Worm (Caenorhabditis elegans): Measurements from ENCODE around the gene cdh-8.

Gene cdh-8

ce11 chrIV:366406-366805 lies 26.8 kb downstream of the cdh-8 start:
- TF ChIP-seq lin-39 (tag; optimal IDR thresholded peaks at IDR 0.05) (peak; percentile 8), egl-5 (tag; optimal IDR thresholded peaks at IDR 0.05) (peak; percentile 39), fkh-10 (GFP tag; optimal IDR thresholded peaks at IDR 0.05) (peak; percentile 17), hmg-11 (tag; optimal IDR thresholded peaks at IDR 0.05) (peak; percentile 45), ceh-28 (tag; optimal IDR thresholded peaks at IDR 0.05) (no peak), egl-27 (tag; optimal IDR thresholded peaks at IDR 0.05) (no peak), lin-15B (tag; optimal IDR thresholded peaks at IDR 0.05) (peak; percentile 6), nhr-23 (tag; optimal IDR thresholded peaks at IDR 0.05) (peak; percentile 42), nfya-1 (tag; optimal IDR thresholded peaks at IDR 0.05; ENCODE audit: insufficient read depth) (peak; percentile 37), nhr-43 (tag; optimal IDR thresholded peaks at IDR 0.05; ENCODE audit: poor library complexity, severe bottlenecking) (no peak), nhr-25 (tag; optimal IDR thresholded peaks at IDR 0.05) (peak; percentile 48)

ce11 chrIV:372146-372789 lies 32.7 kb downstream of the cdh-8 start:
- TF ChIP-seq egl-5 (tag; optimal IDR thresholded peaks at IDR 0.05) (peak; percentile 39), egl-27 (tag; optimal IDR thresholded peaks at IDR 0.05) (no peak), fkh-10 (GFP tag; optimal IDR thresholded peaks at IDR 0.05) (no peak), lin-15B (tag; optimal IDR thresholded peaks at IDR 0.05) (peak; percentile 34)

ce11 chrIV:373963-374362 lies 34.4 kb downstream of the cdh-8 start:
- no peak for TF ChIP-seq pha-4 (tag; optimal IDR thresholded peaks at IDR 0.05)
- TF ChIP-seq nhr-76 (tag; optimal IDR thresholded peaks at IDR 0.05): no peak

- TF ChIP-seq mml-1 (tag; optimal IDR thresholded peaks at IDR 0.05) (no peak), jun-1 (tag; optimal IDR thresholded peaks at IDR 0.05) (no peak), nhr-28 (tag; optimal IDR thresholded peaks at IDR 0.05) (no peak), elt-2 (tag; optimal IDR thresholded peaks at IDR 0.05) (no peak), lsy-12 (tag; optimal IDR thresholded peaks at IDR 0.05) (no peak), fkh-2 (tag; optimal IDR thresholded peaks at IDR 0.05) (no peak), ztf-4 (tag; optimal IDR thresholded peaks at IDR 0.05) (no peak), hmg-11 (tag; optimal IDR thresholded peaks at IDR 0.05) (no peak), ZK546.5 (tag; optimal IDR thresholded peaks at IDR 0.05) (no peak), nhr-237 (tag; optimal IDR thresholded peaks at IDR 0.05) (no peak), daf-12 (tag; optimal IDR thresholded peaks at IDR 0.05) (no peak), ceh-28 (tag; optimal IDR thresholded peaks at IDR 0.05) (no peak), tbx-2 (tag; optimal IDR thresholded peaks at IDR 0.05) (no peak), nhr-76 (tag; optimal IDR thresholded peaks at IDR 0.05) (no peak), lin-15B (tag; optimal IDR thresholded peaks at IDR 0.05) (no peak)
Observed at ce11 chrIV:375915-376314, 36.3 kb downstream of the cdh-8 start, which contains the start of gene fln-1. TSS of gene fln-1 (minus strand) at chrIV:376015.

DNA sequence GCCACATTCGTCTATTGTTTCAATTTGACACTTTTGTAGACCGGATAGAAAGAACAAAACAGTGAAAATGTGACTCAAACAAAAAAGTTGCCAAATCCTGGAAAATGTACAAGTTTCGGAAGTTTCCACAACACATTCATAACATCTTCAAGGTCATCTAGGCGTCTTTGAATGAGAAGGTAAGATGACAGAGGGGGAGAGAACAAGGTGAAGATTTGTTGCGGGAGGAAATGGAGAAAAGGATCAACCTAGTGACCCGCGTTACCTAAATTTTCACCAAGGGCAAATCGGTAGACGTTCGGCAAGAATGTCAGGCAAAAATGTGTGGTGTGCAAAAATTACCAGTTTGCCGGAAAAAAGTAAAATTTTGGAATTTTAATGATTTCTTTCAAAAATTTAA lies 38.2 kb downstream of the cdh-8 start:
- TF ChIP-seq elt-1 (tag; optimal IDR thresholded peaks at IDR 0.05): no peak
- no peak for TF ChIP-seq eor-1 (tag; optimal IDR thresholded peaks at IDR 0.05)
- no peak for TF ChIP-seq R02D3.7 (tag; optimal IDR thresholded peaks at IDR 0.05)
- no peak for TF ChIP-seq ztf-4 (tag; optimal IDR thresholded peaks at IDR 0.05)
- TF ChIP-seq ceh-16 (tag; optimal IDR thresholded peaks at IDR 0.05): no peak
- no peak for TF ChIP-seq unc-62 (GFP tag; optimal IDR thresholded peaks at IDR 0.05)
- TF ChIP-seq fkh-10 (GFP tag; optimal IDR thresholded peaks at IDR 0.05): no peak
- TF ChIP-seq nhr-25 (tag; optimal IDR thresholded peaks at IDR 0.05): peak; percentile 51

DNA sequence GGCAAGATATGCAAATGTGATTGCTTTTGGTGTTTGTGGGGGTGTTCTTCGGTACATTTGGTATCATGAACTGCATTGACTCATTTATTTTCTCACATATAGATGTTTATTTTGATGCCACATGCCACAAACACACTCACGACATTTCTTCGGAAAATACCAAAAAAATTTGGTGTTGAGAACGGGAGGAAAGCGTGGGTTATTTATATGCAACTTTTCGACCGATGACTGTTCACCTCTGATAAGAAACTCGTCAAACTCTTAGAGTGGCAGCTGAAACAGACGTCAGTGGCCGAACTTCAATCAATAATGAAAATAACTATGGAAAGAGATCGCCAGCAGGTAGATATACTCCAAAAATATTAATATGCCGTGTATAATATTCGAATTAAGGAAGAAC lies 38.8 kb downstream of the cdh-8 start:
- TF ChIP-seq pqm-1 (tag; optimal IDR thresholded peaks at IDR 0.05): peak; percentile 18
- no peak for TF ChIP-seq lin-39 (tag; optimal IDR thresholded peaks at IDR 0.05)
- peak; percentile 43 for TF ChIP-seq elt-2 (tag; optimal IDR thresholded peaks at IDR 0.05)
- TF ChIP-seq egl-5 (tag; optimal IDR thresholded peaks at IDR 0.05): peak; percentile 17
- no peak for TF ChIP-seq eor-1 (tag; optimal IDR thresholded peaks at IDR 0.05)
- TF ChIP-seq unc-39 (tag; optimal IDR thresholded peaks at IDR 0.05): no peak
- peak; percentile 9 for TF ChIP-seq pha-4 (tag; optimal IDR thresholded peaks at IDR 0.05)
